Worm (Caenorhabditis elegans) whole organism, L1 larva: ENCODE data around the gene gmeb-1.

Source experiments
- C16A3.4 ChIP-seq: fragments of 150-350 bp; optimal IDR thresholded peaks from 2 replicates; lab custom pipeline; 2014; ENCODE audit warnings: missing biosample characterization, missing genetic modification characterization
- dsc-1 ChIP-seq: sonication (generic microtip); optimal IDR thresholded peaks from 2 replicates; lab custom pipeline; 2016; ENCODE audit warnings: mild to moderate bottlenecking, missing genetic modification characterization, missing compliant biosample characterization
- egl-27 ChIP-seq, 2 experiments: fragments of 150-350 bp in 1 of 2; sonication (generic microtip); optimal IDR thresholded peaks; 3 replicates each; lab custom pipeline; 2017 to 2018; ENCODE audit warnings: missing biosample characterization in 2 of 2, missing genetic modification characterization in 2 of 2, missing genetic modification reagents in 2 of 2
- fkh-10 ChIP-seq: sonication (generic microtip); optimal IDR thresholded peaks from 2 replicates; lab custom pipeline; 2017; ENCODE audit warnings: missing biosample characterization, missing genetic modification reagents, missing genetic modification characterization
- jun-1 ChIP-seq: fragments of 150-350 bp; optimal IDR thresholded peaks from 2 replicates; lab custom pipeline; 2014; ENCODE audit warnings: missing biosample characterization, missing genetic modification reagents, missing genetic modification characterization
- ztf-4 ChIP-seq: fragments of 150-350 bp; optimal IDR thresholded peaks from 2 replicates; lab custom pipeline; 2014; ENCODE audit warnings: missing biosample characterization, missing genetic modification characterization

DNA sequence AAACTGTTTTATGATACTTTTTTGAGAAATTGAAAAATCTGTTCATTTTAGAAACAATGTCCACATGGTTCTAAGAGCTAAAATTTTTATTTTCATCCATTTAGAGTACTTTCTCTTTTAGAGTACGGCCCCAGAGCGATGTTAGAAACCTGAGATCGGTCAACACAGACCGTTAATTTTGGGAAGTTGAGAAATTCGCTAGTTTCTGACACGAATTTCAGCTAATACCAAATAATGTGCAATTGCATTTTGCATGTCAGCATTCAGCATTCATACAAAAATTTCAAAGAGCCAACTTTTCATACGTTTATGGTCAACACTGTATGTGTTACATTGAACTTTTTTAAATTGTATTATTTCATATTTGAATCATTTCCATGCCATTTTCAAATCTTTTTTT, 14.5 kb upstream of the gmeb-1 start:
- TF ChIP-seq dsc-1 (tag; lab: Kevin White, UChicago) (no peak), C16A3.4 (tag; lab: Kevin White, UChicago) (no peak), fkh-10 (GFP tag; lab: Kevin White, UChicago) (no peak), jun-1 (no peak), ztf-4 (tag; lab: Kevin White, UChicago) (no peak), egl-27 (tag; optimal IDR thresholded peaks at IDR 0.05; lab: Kevin White, UChicago) (no peak)
